Fruit fly (Drosophila melanogaster) whole organism, wandering third instar larva: ENCODE measurements around the gene GstO1.
A peak's percentile ranks its signal among the peaks of the same experiment; 100 is the strongest.

Experiments
- CG9705 ChIP-seq: fragments of 200-800 bp; sonication (Bioruptor generic); optimal IDR thresholded peaks from 2 replicates; lab custom pipeline; 2018; ENCODE audit warnings: missing biosample characterization, mild to moderate bottlenecking, missing genetic modification characterization
- CrebA ChIP-seq: fragments of 200-800 bp; sonication (Bioruptor generic); optimal IDR thresholded peaks from 2 replicates; lab custom pipeline; 2016; ENCODE audit warnings: missing biosample characterization, mild to moderate bottlenecking, missing genetic modification characterization, borderline replicate concordance
- Dfd ChIP-seq: fragments of >200 bp; optimal IDR thresholded peaks from 2 replicates; lab custom pipeline; 2017; ENCODE audit warnings: missing biosample characterization, missing genetic modification characterization
- Dif ChIP-seq: fragments of 200-275, 200-300 bp; sonication (Bioruptor generic); optimal IDR thresholded peaks from 2 replicates; lab custom pipeline; 2018; ENCODE audit warnings: missing biosample characterization, missing genetic modification characterization; ENCODE audit not compliant: partially characterized antibody
- GATAd ChIP-seq: sonication (Bioruptor generic); optimal IDR thresholded peaks from 2 replicates; lab custom pipeline; 2016; ENCODE audit warnings: missing biosample characterization, missing genetic modification characterization
- HLH106 ChIP-seq: fragments of 200-800 bp; optimal IDR thresholded peaks from 3 replicates; lab custom pipeline; 2019; ENCODE audit warnings: missing biosample characterization, mild to moderate bottlenecking, missing genetic modification characterization, moderate library complexity
- Hr78 ChIP-seq: fragments of >200 bp; optimal IDR thresholded peaks from 2 replicates; lab custom pipeline; 2017; ENCODE audit warnings: missing biosample characterization, missing genetic modification characterization
- Hr83 ChIP-seq: fragments of 200-300 bp; sonication (Bioruptor generic); optimal IDR thresholded peaks from 2 replicates; lab custom pipeline; 2016; ENCODE audit warnings: missing biosample characterization, mild to moderate bottlenecking, missing genetic modification characterization, moderate library complexity; ENCODE audit not compliant: poor library complexity, severe bottlenecking
- Jra ChIP-seq: sonication (Bioruptor generic); optimal IDR thresholded peaks from 2 replicates; lab custom pipeline; 2016; ENCODE audit warnings: missing biosample characterization, missing genetic modification characterization
- Mio ChIP-seq: sonication (Bioruptor generic); optimal IDR thresholded peaks from 2 replicates; lab custom pipeline; 2016; ENCODE audit warnings: missing biosample characterization, missing genetic modification characterization
- Myc ChIP-seq: fragments of >200 bp; optimal IDR thresholded peaks from 2 replicates; lab custom pipeline; 2017
- N ChIP-seq: fragments of >200 bp; optimal IDR thresholded peaks from 2 replicates; lab custom pipeline; 2018; ENCODE audit warnings: missing biosample characterization, missing external identifiers, missing genetic modification characterization
- OdsH ChIP-seq: fragments of 200-800 bp; sonication (Bioruptor generic); optimal IDR thresholded peaks from 2 replicates; lab custom pipeline; 2016; ENCODE audit warnings: missing biosample characterization, mild to moderate bottlenecking, missing genetic modification characterization
- Rel ChIP-seq, 2 experiments: fragments of 200-800 bp; sonication (Bioruptor generic) in 1 of 2; optimal IDR thresholded peaks; 2 replicates in 1 of 2; 3 replicates in 1 of 2; lab custom pipeline; 2016 to 2019; ENCODE audit warnings: mild to moderate bottlenecking in 2 of 2, missing biosample characterization in 2 of 2, missing genetic modification characterization in 2 of 2, moderate library complexity in 1 of 2
- br ChIP-seq: fragments of 200-800 bp; sonication (Bioruptor generic); optimal IDR thresholded peaks from 2 replicates; lab custom pipeline; 2016; ENCODE audit warnings: missing biosample characterization, missing genetic modification characterization
- dl ChIP-seq, 2 experiments: fragments of 175-275, 200-275 bp in 1 of 2; fragments of 200-275 bp in 1 of 2; sonication (Bioruptor generic); optimal IDR thresholded peaks; lab custom pipeline; 2018; ENCODE audit warnings: mild to moderate bottlenecking in 2 of 2, missing biosample characterization in 2 of 2, missing genetic modification characterization in 2 of 2, moderate library complexity in 2 of 2; ENCODE audit not compliant: partially characterized antibody in 2 of 2, insufficient read depth in 1 of 2
- dmrt93B ChIP-seq: fragments of 200-800 bp; sonication (Bioruptor generic); optimal IDR thresholded peaks from 2 replicates; lab custom pipeline; 2018; ENCODE audit warnings: missing biosample characterization, mild to moderate bottlenecking, missing genetic modification characterization
- dsf ChIP-seq: sonication (Bioruptor generic); optimal IDR thresholded peaks from 2 replicates; lab custom pipeline; 2016; ENCODE audit warnings: missing biosample characterization, missing genetic modification characterization, borderline replicate concordance
- ey ChIP-seq: fragments of 200-800 bp; sonication (Bioruptor generic); optimal IDR thresholded peaks from 2 replicates; lab custom pipeline; 2016; ENCODE audit warnings: missing biosample characterization, missing genetic modification characterization
- foxo ChIP-seq, 2 experiments: fragments of 200-800 bp; sonication (Bioruptor generic); optimal IDR thresholded peaks; 2 replicates in 1 of 2; 3 replicates in 1 of 2; lab custom pipeline; 2016 to 2017; ENCODE audit warnings: missing biosample characterization in 2 of 2, missing genetic modification characterization in 2 of 2
- h ChIP-seq: fragments of 200-800 bp; sonication (Bioruptor generic); optimal IDR thresholded peaks from 3 replicates; lab custom pipeline; 2016; ENCODE audit warnings: missing biosample characterization, mild to moderate bottlenecking, missing genetic modification characterization
- jim ChIP-seq: fragments of 175-275, 200-325 bp; sonication (Bioruptor generic); optimal IDR thresholded peaks from 2 replicates; lab custom pipeline; 2016; ENCODE audit warnings: missing biosample characterization, mild to moderate bottlenecking, missing genetic modification characterization
- psq ChIP-seq: fragments of 200-800 bp; sonication (Bioruptor generic); optimal IDR thresholded peaks from 3 replicates; lab custom pipeline; 2017; ENCODE audit warnings: missing biosample characterization, mild to moderate bottlenecking, missing genetic modification characterization, moderate library complexity
- rgr ChIP-seq: fragments of 200-800 bp; sonication (Bioruptor generic); optimal IDR thresholded peaks from 3 replicates; lab custom pipeline; 2016; ENCODE audit warnings: missing biosample characterization, mild to moderate bottlenecking, missing genetic modification characterization
- sage ChIP-seq: fragments of 200-800 bp; sonication (Bioruptor generic); optimal IDR thresholded peaks from 2 replicates; lab custom pipeline; 2016; ENCODE audit warnings: missing biosample characterization, mild to moderate bottlenecking, missing genetic modification characterization
- sv ChIP-seq: fragments of 200-800 bp; sonication (Bioruptor generic); optimal IDR thresholded peaks from 3 replicates; lab custom pipeline; 2016; ENCODE audit warnings: missing biosample characterization, missing genetic modification characterization

GstO1 gene

DNA sequence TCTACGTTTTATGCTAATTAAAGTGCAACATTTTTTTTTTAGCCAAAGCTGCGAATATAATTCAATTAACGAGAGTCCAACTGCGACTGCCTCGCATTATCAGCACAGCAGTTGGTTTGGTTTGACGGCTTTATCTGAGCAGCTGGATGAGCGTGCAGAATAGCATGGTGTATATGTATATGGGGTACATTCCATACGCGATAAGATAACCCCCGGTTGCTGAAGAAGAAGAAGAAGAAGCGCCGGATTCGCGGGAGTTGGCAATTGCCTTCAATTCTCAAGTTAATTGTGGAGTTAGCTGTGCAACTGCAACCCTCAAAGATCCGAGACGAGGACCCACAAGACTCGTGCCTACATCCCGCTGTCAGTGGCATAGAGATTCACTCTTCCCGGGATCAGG is 20.8 kb upstream of the GstO1 start:
- peak; percentile 3 for TF ChIP-seq h (GFP tag; lab: Kevin White, UChicago)
- no peak for TF ChIP-seq Rel (GFP tag; optimal IDR thresholded peaks at IDR 0.05; lab: Kevin White, UChicago)
- peak; percentile 45 for TF ChIP-seq Rel (tag; optimal IDR thresholded peaks at IDR 0.05; lab: Kevin White, UChicago)
- TF ChIP-seq Mio (GFP tag; lab: Kevin White, UChicago): no peak

DNA sequence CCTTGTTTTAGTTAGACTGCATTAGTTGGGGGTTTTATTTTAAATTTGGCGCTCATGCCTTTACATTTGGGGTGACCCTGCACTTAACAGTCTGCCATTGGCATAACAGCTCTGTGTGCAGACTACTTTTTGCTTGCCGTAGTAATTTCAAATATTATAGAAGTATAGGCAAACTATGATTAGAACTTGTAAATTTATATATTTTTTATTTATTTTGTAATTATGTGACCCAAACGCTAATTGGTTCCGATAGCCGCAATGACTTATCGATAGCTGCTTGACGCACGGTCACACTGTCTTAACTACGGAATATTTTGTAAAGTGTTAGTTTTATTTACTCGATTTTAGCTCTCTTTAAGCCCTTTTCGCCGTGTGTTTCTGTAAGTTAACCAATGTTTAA is 20.0 kb upstream of the GstO1 start, which contains the start of gene rhea:
rhea (plus strand) TSS at position 292 of the 400 bp plus-strand sequence.
- TF ChIP-seq ey (no peak), psq (GFP tag; lab: Kevin White, UChicago) (peak; percentile 19), Hr83 (peak; percentile 14), OdsH (GFP tag; lab: Kevin White, UChicago) (no peak), h (GFP tag; lab: Kevin White, UChicago) (peak; percentile 27), dsf (GFP tag; lab: Kevin White, UChicago) (peak; percentile 14), Dfd (GFP tag; lab: Kevin White, UChicago) (no peak), Rel (GFP tag; optimal IDR thresholded peaks at IDR 0.05; lab: Kevin White, UChicago) (no peak), Rel (tag; optimal IDR thresholded peaks at IDR 0.05; lab: Kevin White, UChicago) (peak; percentile 12), rgr (peak; percentile 25), HLH106 (tag; lab: Kevin White, UChicago) (peak; percentile 14)

- TF ChIP-seq jim (GFP tag; lab: Kevin White, UChicago) (no peak), HLH106 (tag; lab: Kevin White, UChicago) (no peak), ey (peak; percentile 1)
These were observed 19.2 kb upstream of the GstO1 start for dm6 chr3L:8543866-8544265.

DNA sequence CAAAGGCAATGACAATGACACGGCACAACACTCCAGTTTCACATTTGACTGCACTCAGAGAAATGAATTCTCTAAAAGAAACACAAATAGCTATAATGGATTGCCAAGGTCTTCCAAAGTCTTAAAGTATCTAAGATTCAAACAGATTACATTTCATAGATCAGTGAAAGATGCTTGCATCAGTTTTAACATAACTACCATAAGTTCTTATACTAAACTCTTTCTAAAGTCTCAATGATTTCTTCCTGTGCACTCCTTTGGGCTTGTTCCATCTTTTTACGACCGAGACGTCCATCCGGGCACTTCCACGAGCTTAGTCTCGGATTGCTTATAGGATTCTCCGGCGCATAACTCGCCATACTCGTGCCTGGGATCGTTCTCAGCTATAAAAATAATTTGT is 17.5 kb upstream of the GstO1 start:
- TF ChIP-seq jim (GFP tag; lab: Kevin White, UChicago): no peak
- no peak for TF ChIP-seq CrebA (GFP tag; lab: Kevin White, UChicago)
- TF ChIP-seq Hr78: no peak
- TF ChIP-seq CG9705 (GFP tag; lab: Kevin White, UChicago): no peak
- no peak for TF ChIP-seq dl (GFP tag; optimal IDR thresholded peaks at IDR 0.05; lab: Kevin White, UChicago; ENCODE audit: insufficient read depth in 1 of 2, partially characterized antibody in 2 of 2)
- TF ChIP-seq OdsH (GFP tag; lab: Kevin White, UChicago): no peak
- no peak for TF ChIP-seq sv (GFP tag; lab: Kevin White, UChicago)
- TF ChIP-seq br: no peak
- no peak for TF ChIP-seq Myc
- no peak for TF ChIP-seq dmrt93B (GFP tag; lab: Kevin White, UChicago)
- no peak for TF ChIP-seq rgr

dm6 chr3L:8541669-8542068 is 17.0 kb upstream of the GstO1 start:
- TF ChIP-seq dl (GFP tag; optimal IDR thresholded peaks at IDR 0.05; lab: Kevin White, UChicago; ENCODE audit: insufficient read depth in 1 of 2, partially characterized antibody in 2 of 2) (no peak), h (GFP tag; lab: Kevin White, UChicago) (no peak), ey (no peak), GATAd (no peak), Dif (GFP tag; lab: Kevin White, UChicago) (no peak), N (no peak), Hr83 (no peak), Jra (GFP tag; lab: Kevin White, UChicago) (no peak), sv (GFP tag; lab: Kevin White, UChicago) (no peak)

DNA sequence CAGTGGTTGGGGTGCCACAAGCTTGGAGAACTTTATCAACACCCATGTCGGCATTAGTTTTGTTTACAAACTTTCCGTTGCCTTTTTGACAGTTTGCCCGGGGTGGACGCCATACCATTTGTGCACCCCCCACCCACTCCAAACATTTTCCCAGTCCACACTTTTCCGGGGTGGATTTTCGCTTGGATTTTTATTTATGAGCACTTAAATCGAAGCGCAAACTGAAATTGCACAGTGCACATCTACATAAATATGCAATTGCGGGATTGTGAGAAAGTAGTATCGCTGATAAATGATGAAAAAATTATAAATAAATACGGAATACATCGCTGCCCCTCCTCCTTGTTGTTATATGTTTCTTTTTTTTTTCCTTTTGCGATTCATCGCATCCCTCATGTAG is 15.8 kb upstream of the GstO1 start:
- no peak for TF ChIP-seq HLH106 (tag; lab: Kevin White, UChicago)
- no peak for TF ChIP-seq foxo (GFP tag; optimal IDR thresholded peaks at IDR 0.05; lab: Kevin White, UChicago)
- TF ChIP-seq Dfd (GFP tag; lab: Kevin White, UChicago): no peak
- no peak for TF ChIP-seq CG9705 (GFP tag; lab: Kevin White, UChicago)
- no peak for TF ChIP-seq N
- TF ChIP-seq sv (GFP tag; lab: Kevin White, UChicago): no peak
- TF ChIP-seq psq (GFP tag; lab: Kevin White, UChicago): no peak
- no peak for TF ChIP-seq sage (GFP tag; lab: Kevin White, UChicago)
- TF ChIP-seq rgr: no peak
- TF ChIP-seq Dif (GFP tag; lab: Kevin White, UChicago): no peak
- no peak for TF ChIP-seq h (GFP tag; lab: Kevin White, UChicago)
- TF ChIP-seq dsf (GFP tag; lab: Kevin White, UChicago): no peak
- TF ChIP-seq, all 38 proteins: peak for 0
